Worm (Caenorhabditis elegans) whole organism, early embryonic: Measurements from ENCODE around the gene nlp-57.

ENCODE experiments used
- B0310.2 ChIP-seq: sonication (generic microtip); optimal IDR thresholded peaks from 2 replicates; lab custom pipeline; 2016; ENCODE audit warnings: mild to moderate bottlenecking, missing genetic modification characterization, missing compliant biosample characterization
- F13C5.2 ChIP-seq: sonication (generic microtip); optimal IDR thresholded peaks from 2 replicates; lab custom pipeline; 2017; ENCODE audit warnings: mild to moderate bottlenecking, missing genetic modification characterization, inconsistent platforms, missing compliant biosample characterization
- aly-1 ChIP-seq: sonication (generic microtip); optimal IDR thresholded peaks from 2 replicates; lab custom pipeline; 2016; ENCODE audit warnings: missing genetic modification characterization, missing compliant biosample characterization
- ama-1 ChIP-seq: fragments of 150-350 bp; optimal IDR thresholded peaks from 2 replicates; lab custom pipeline; 2014
- ceh-13 ChIP-seq: fragments of 200-800 bp; sonication (Bioruptor generic); optimal IDR thresholded peaks from 2 replicates; lab custom pipeline; 2018; ENCODE audit warnings: mild to moderate bottlenecking, missing genetic modification characterization, missing compliant biosample characterization
- ceh-36 ChIP-seq: sonication (generic microtip); optimal IDR thresholded peaks from 2 replicates; lab custom pipeline; 2016; ENCODE audit warnings: missing genetic modification characterization, inconsistent platforms, missing compliant biosample characterization
- ets-7 ChIP-seq: sonication (generic microtip); optimal IDR thresholded peaks from 2 replicates; lab custom pipeline; 2016; ENCODE audit warnings: missing genotype, missing genetic modification characterization, missing compliant biosample characterization
- flt-1 ChIP-seq: fragments of 200-800 bp; sonication (Bioruptor generic); IDR thresholded peaks from 2 replicates; pipeline ENCODE4 v1.3.6; 2022; ENCODE audit warnings: missing genetic modification characterization, missing compliant biosample characterization
- hmbx-1 ChIP-seq: sonication (generic microtip); optimal IDR thresholded peaks from 2 replicates; lab custom pipeline; 2016; ENCODE audit warnings: mild to moderate bottlenecking, missing genetic modification characterization, missing compliant biosample characterization
- hmg-4 ChIP-seq: fragments of 200-800 bp; sonication (Bioruptor generic); optimal IDR thresholded peaks from 2 replicates; lab custom pipeline; 2018; ENCODE audit warnings: mild to moderate bottlenecking, missing genetic modification characterization, missing compliant biosample characterization
- hnd-1 ChIP-seq: sonication (generic microtip); optimal IDR thresholded peaks from 2 replicates; lab custom pipeline; 2016; ENCODE audit warnings: missing genetic modification characterization, missing compliant biosample characterization
- pes-1 ChIP-seq: fragments of 200-800 bp; sonication (Bioruptor generic); IDR thresholded peaks from 2 replicates; pipeline ENCODE4 v1.3.6; 2022; ENCODE audit warnings: missing genetic modification reagents, missing genetic modification characterization, missing compliant biosample characterization
- scrt-1 ChIP-seq: fragments of 200-800 bp; sonication (Bioruptor generic); IDR thresholded peaks from 2 replicates; pipeline ENCODE4 v1.3.6; 2022; ENCODE audit warnings: missing genetic modification characterization, missing compliant biosample characterization
- sea-1 ChIP-seq: fragments of 200-800 bp; sonication (Bioruptor generic); conservative IDR thresholded peaks from 2 replicates; pipeline ENCODE4 v1.3.6; 2022; ENCODE audit warnings: missing genetic modification characterization, missing compliant biosample characterization
- tbx-11 ChIP-seq: fragments of 200-800 bp; sonication (Bioruptor generic); IDR thresholded peaks from 2 replicates; pipeline ENCODE4 v1.3.6; 2022; ENCODE audit warnings: missing genetic modification characterization, missing compliant biosample characterization
- tbx-37 ChIP-seq: fragments of 200-800 bp; sonication (Bioruptor generic); conservative IDR thresholded peaks from 2 replicates; pipeline ENCODE4 v1.3.6; 2022; ENCODE audit warnings: missing genetic modification reagents, missing genetic modification characterization, missing compliant biosample characterization
- tra-4 ChIP-seq: sonication (generic microtip); optimal IDR thresholded peaks from 2 replicates; lab custom pipeline; 2017; ENCODE audit warnings: missing genetic modification characterization, missing compliant biosample characterization

nlp-57 gene

DNA sequence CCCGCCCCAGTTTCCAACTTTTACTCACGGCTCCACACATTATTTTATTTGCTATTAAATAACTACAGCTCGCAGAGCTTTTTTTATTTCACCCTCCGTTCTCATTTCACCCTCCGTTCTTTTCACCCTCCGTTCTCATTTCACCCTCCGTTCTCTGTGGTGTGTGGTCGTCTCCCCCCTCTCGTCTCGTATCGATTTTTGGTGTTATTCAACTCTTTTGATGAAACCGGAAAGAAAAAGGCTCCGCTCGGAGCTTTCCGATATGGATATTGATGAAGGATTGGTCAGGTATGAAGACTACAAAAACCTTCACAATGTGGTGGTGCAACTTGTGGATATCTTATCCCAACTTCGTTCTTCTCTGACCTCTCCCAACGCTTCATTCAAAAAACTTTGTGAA is 26.3 kb upstream of the nlp-57 start:
- no peak for TF ChIP-seq ets-7 (tag; lab: Kevin White, UChicago)
- TF ChIP-seq tra-4 = no peak
- no peak for TF ChIP-seq scrt-1 (GFP tag; lab: Robert Waterston, UW)
- no peak for TF ChIP-seq tbx-37
- TF ChIP-seq hnd-1 = no peak
- TF ChIP-seq ama-1 (lab: Kevin White, UChicago) = no peak
- no peak for TF ChIP-seq F13C5.2 (tag; lab: Kevin White, UChicago)
- no peak for TF ChIP-seq B0310.2
- no peak for TF ChIP-seq pes-1
- TF ChIP-seq aly-1 (tag; lab: Kevin White, UChicago) = no peak
- TF ChIP-seq hmbx-1 (tag; lab: Kevin White, UChicago) = no peak
- TF ChIP-seq ceh-13 (GFP tag; lab: Kevin White, UChicago) = no peak
- no peak for TF ChIP-seq ceh-36 (tag; lab: Kevin White, UChicago)
- TF ChIP-seq tbx-11 (GFP tag; lab: Robert Waterston, UW) = no peak
- TF ChIP-seq flt-1 = no peak

DNA sequence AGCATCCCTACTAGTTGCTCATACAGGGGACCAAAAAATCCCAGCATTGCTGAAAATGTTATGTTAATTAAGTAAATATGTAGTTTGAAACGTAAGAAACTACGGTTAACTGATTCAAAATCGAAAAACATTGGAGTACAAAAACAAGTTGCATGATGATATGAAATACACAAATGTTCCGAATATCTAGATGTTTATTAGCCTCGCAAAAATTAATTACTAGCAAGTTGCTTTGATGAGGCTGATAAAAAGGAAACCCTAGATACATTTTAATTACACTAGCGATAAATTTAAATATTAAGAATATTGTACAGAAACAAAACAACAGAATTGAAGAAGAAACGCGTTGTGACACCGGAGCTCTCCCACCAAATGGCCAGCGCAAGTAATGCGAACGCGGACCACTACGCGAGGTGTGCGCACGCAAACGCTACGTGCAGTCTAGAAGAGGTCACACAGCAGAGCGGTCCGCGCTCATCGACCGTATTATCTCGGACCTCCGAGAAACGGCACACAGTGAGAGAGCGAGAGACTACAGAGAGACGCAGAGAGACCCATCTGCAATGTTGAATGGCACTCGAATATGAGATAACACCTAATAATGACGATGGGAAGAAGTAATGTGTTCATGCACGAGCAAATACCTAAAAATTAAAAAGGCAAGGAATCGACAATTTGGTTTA is 20.0 kb upstream of the nlp-57 start, which contains the start of gene inx-2:
TSS of gene inx-2 (minus strand) at position 51 of the 683 bp plus-strand sequence.
- TF ChIP-seq tbx-37 (no peak), hmg-4 (GFP tag; lab: Kevin White, UChicago) (peak; percentile 61)

DNA sequence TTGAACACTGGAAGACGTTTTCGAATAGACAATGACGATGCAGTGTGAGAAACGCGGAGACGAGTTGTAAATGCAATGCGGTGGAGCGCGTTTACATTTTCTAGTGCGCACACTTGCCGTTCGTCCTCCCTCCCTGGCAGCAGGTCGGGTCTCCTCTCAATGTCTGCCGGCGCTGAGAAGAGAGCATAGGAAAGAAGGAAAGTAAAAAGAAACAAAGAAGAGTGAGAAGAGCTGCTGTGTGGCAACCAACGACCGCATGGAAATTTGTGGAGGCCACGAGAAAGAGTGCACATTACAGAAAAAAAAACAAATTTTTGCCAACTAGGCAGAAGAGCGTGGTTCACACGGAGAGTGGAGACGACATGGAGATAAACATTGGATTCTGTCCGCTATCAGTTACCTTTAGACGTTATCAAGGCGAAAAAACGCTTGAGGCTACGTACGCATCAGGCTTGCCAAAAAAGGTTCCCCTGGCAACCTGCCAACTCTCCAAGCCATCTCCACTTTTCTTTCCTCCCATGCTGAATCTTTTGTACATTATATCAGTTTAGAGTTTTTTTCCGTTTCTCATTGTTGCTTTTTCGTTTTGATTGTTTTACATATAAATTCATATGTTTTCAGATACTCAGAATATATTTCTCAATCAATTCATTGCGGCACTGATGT is 17.1 kb upstream of the nlp-57 start, which contains the start of the genes snrp-40.1 and F08G12.3:
TSS of gene snrp-40.1 (minus strand) at position 143 of the 666 bp plus-strand sequence.
TSS of gene F08G12.3 (plus strand) at position 616 of the 666 bp plus-strand sequence.
- no peak for TF ChIP-seq flt-1
- no peak for TF ChIP-seq ceh-36 (tag; lab: Kevin White, UChicago)
- peak; percentile 13 for TF ChIP-seq ets-7 (tag; lab: Kevin White, UChicago)
- peak; percentile 82 for TF ChIP-seq hmg-4 (GFP tag; lab: Kevin White, UChicago)
- TF ChIP-seq hnd-1 = no peak
- no peak for TF ChIP-seq tbx-37
- peak; percentile 47 for TF ChIP-seq F13C5.2 (tag; lab: Kevin White, UChicago)

DNA sequence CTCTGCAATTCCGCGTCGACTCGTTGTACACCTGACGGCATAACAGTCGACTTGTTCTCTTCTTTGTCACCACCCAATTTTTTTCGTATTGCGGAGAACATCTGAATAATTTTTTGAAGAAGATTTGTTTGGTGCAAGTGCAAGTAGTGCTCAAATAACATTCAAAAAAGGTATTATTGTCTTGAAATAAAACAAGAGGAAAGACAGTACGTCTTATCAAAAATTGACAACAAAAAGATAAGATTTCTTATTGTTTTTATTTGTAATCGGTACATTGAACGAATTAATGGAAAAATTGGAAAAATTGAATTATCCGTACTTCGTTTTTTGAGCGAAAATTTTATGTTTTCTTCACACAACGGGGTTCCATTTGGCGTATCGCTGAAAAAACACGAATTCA is 11.1 kb upstream of the nlp-57 start, which contains the start of gene F08G12.1:
TSS of gene F08G12.1 (minus strand) at position 101 of the 400 bp plus-strand sequence.
- no peak for TF ChIP-seq hmbx-1 (tag; lab: Kevin White, UChicago)
- TF ChIP-seq aly-1 (tag; lab: Kevin White, UChicago) = no peak
- TF ChIP-seq tbx-11 (GFP tag; lab: Robert Waterston, UW) = no peak
- no peak for TF ChIP-seq hnd-1
- TF ChIP-seq ets-7 (tag; lab: Kevin White, UChicago) = no peak
- TF ChIP-seq scrt-1 (GFP tag; lab: Robert Waterston, UW) = no peak
- no peak for TF ChIP-seq ama-1 (lab: Kevin White, UChicago)
- no peak for TF ChIP-seq pes-1
- TF ChIP-seq ceh-13 (GFP tag; lab: Kevin White, UChicago) = no peak
- TF ChIP-seq flt-1 = no peak
- no peak for TF ChIP-seq F13C5.2 (tag; lab: Kevin White, UChicago)
- TF ChIP-seq tra-4 = no peak
- TF ChIP-seq tbx-37 = no peak
- TF ChIP-seq B0310.2 = no peak
- no peak for TF ChIP-seq hmg-4 (GFP tag; lab: Kevin White, UChicago)
- TF ChIP-seq sea-1 (GFP tag; lab: Robert Waterston, UW) = no peak
- TF ChIP-seq ceh-36 (tag; lab: Kevin White, UChicago) = no peak

DNA sequence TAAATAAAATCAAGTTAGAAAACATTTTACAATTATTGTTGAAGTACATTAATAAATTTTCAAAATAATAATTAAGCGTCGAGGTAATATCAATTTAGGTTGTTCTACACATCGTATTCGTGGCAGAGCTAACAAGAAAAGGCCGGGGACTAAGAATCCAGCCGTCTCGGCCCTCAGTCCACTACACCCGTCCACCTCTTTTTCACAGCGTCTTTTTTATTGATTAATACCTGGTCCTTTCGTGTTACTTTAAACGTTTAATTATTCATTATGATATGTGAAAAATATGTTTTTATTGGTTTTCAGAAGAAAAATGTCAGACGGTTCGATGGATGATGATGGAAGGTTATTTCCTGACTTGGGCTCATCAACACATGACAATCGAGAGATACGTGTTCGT is 9.8 kb upstream of the nlp-57 start, which contains the start of gene vhl-1:
TSS of gene vhl-1 (plus strand) at position 301 of the 400 bp plus-strand sequence.
- TF ChIP-seq sea-1 (GFP tag; lab: Robert Waterston, UW) (no peak), ceh-36 (tag; lab: Kevin White, UChicago) (no peak), ama-1 (lab: Kevin White, UChicago) (no peak), hmg-4 (GFP tag; lab: Kevin White, UChicago) (no peak), B0310.2 (no peak)

DNA sequence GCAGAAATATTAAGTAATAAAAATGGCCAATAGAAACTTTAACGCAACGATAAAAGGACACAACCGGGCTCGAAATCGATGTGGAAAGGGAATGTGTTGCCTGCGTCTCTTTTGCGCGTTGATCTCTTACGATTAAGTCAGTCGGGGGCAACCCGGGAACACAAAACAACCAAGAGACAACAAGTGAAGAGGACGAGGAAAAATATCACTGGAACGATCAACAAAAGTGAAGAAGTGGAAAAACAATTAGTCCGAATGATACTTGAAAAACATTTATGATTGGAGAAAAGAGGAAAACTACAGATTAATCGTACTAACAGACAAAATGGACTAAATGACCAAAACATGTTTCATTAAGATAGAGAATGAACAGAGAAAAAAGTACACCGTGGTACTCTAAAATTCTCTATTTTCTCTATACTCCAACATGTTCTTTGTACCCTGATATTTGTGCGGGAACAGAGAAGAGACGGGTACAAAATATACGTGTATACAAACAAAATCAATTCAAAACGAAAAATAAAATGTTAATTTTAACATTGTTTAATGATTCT is 6.5 kb upstream of the nlp-57 start, which contains the start of gene F08G12.5:
TSS of gene F08G12.5 (minus strand) at position 1 of the 554 bp plus-strand sequence.
- TF ChIP-seq ama-1 (lab: Kevin White, UChicago) (no peak), ets-7 (tag; lab: Kevin White, UChicago) (no peak), ceh-13 (GFP tag; lab: Kevin White, UChicago) (no peak), hmbx-1 (tag; lab: Kevin White, UChicago) (no peak), aly-1 (tag; lab: Kevin White, UChicago) (no peak), pes-1 (no peak), ceh-36 (tag; lab: Kevin White, UChicago) (no peak), flt-1 (no peak), B0310.2 (no peak), tbx-11 (GFP tag; lab: Robert Waterston, UW) (no peak), sea-1 (GFP tag; lab: Robert Waterston, UW) (no peak), hnd-1 (no peak), hmg-4 (GFP tag; lab: Kevin White, UChicago) (no peak), scrt-1 (GFP tag; lab: Robert Waterston, UW) (no peak), tbx-37 (no peak), tra-4 (no peak)

DNA sequence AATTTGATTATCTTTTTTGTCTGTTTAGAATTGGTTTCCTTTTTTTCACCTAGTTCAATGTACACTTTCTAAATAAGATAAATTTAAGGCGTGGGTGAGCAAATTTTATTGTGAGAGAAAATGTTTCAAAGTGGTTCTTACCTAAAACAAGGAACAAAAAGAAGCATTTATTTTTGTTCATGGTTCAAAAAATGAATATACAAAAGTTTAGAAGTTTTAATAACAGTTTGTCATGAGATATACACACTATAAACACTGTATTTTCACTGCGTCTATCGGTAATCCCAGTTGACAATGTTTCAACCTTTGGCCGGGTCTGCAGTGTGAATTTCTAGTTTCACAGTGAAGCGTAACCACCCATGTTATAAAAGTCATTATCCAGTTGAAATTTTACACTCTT is 1.5 kb upstream of the nlp-57 start, which contains the start of gene F08G12.11:
TSS of gene F08G12.11 (minus strand) at position 181 of the 400 bp plus-strand sequence.
- no peak for TF ChIP-seq ama-1 (lab: Kevin White, UChicago)
- no peak for TF ChIP-seq tra-4
- no peak for TF ChIP-seq hnd-1
- no peak for TF ChIP-seq ceh-36 (tag; lab: Kevin White, UChicago)
- TF ChIP-seq ets-7 (tag; lab: Kevin White, UChicago) = no peak
- no peak for TF ChIP-seq tbx-11 (GFP tag; lab: Robert Waterston, UW)
- TF ChIP-seq hmbx-1 (tag; lab: Kevin White, UChicago) = no peak
- no peak for TF ChIP-seq tbx-37
- no peak for TF ChIP-seq scrt-1 (GFP tag; lab: Robert Waterston, UW)
- TF ChIP-seq aly-1 (tag; lab: Kevin White, UChicago) = no peak
